Fruit fly (Drosophila melanogaster): ENCODE measurements around the gene meigo.
A peak's percentile ranks its signal among the peaks of the same experiment; 100 is the strongest.

meigo gene

dm6 chr3R:21151090-21151870 lies 13.2 kb downstream of the meigo start:
- TF ChIP-seq tj (GFP tag; optimal IDR thresholded peaks at IDR 0.05) (peak; percentile 27), ovo (GFP tag; optimal IDR thresholded peaks at IDR 0.05) (no peak), pad (GFP tag; optimal IDR thresholded peaks at IDR 0.05) (no peak), CG5204 (GFP tag; optimal IDR thresholded peaks at IDR 0.05) (peak; percentile 55), CG12768 (GFP tag; optimal IDR thresholded peaks at IDR 0.05) (peak; percentile 21), bab1 (GFP tag; optimal IDR thresholded peaks at IDR 0.05) (no peak), CG1620 (GFP tag; optimal IDR thresholded peaks at IDR 0.05) (peak; percentile 3), cic (GFP tag; optimal IDR thresholded peaks at IDR 0.05) (no peak), Mnt (GFP tag; optimal IDR thresholded peaks at IDR 0.05) (peak; percentile 24), cnc (optimal IDR thresholded peaks at IDR 0.05) (no peak), Crg-1 (GFP tag; optimal IDR thresholded peaks at IDR 0.05) (no peak), toe (GFP tag; optimal IDR thresholded peaks at IDR 0.05) (no peak), CG33017 (tag; optimal IDR thresholded peaks at IDR 0.05) (peak; percentile 55), CG7045 (GFP tag; optimal IDR thresholded peaks at IDR 0.05) (peak; percentile 9), Hr96 (GFP tag; optimal IDR thresholded peaks at IDR 0.05) (no peak), Clk (GFP tag; optimal IDR thresholded peaks at IDR 0.05) (no peak), CG11617 (GFP tag; optimal IDR thresholded peaks at IDR 0.05) (peak; percentile 66), CG14711 (tag; optimal IDR thresholded peaks at IDR 0.05) (no peak), CG7101 (tag; optimal IDR thresholded peaks at IDR 0.05) (peak; percentile 65), kay (GFP tag; ENCODE audit: borderline replicate concordance) (no peak)

DNA sequence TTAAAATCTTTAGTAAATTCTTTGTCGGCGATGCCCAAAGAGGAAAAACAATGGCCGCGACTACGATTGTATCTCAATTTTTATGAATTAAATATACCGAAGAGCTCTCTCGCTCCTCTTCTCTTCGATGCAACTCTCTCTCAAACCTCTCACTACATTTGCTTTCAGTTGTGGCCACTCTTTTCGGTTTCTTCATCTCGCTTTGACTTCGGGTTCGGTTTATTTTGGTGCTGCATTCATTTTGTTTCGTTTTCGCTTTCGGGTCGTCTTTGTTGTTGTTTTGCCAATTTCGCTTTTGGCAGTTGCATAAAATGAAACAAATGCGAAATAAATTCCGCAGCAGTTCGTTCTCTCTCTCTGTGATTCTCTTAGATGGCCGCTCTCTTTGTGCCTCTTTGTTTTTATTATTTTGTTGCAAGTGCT lies 14.8 kb downstream of the meigo start:
- TF ChIP-seq CG12768 (GFP tag; optimal IDR thresholded peaks at IDR 0.05), result peak; percentile 51
- TF ChIP-seq CG5204 (GFP tag; optimal IDR thresholded peaks at IDR 0.05), result no peak
- peak; percentile 65 for TF ChIP-seq CG11617 (GFP tag; optimal IDR thresholded peaks at IDR 0.05)
- peak; percentile 35 for TF ChIP-seq kay (GFP tag; ENCODE audit: borderline replicate concordance)
- TF ChIP-seq tj (GFP tag; optimal IDR thresholded peaks at IDR 0.05), result peak; percentile 52
- TF ChIP-seq CG7045 (GFP tag; optimal IDR thresholded peaks at IDR 0.05), result peak; percentile 48
- peak; percentile 23 for TF ChIP-seq CG7101 (tag; optimal IDR thresholded peaks at IDR 0.05)
- peak; percentile 38 for TF ChIP-seq bab1 (GFP tag; optimal IDR thresholded peaks at IDR 0.05)
- TF ChIP-seq CG1620 (GFP tag; optimal IDR thresholded peaks at IDR 0.05), result no peak
- peak; percentile 61 for TF ChIP-seq CG33017 (tag; optimal IDR thresholded peaks at IDR 0.05)

DNA sequence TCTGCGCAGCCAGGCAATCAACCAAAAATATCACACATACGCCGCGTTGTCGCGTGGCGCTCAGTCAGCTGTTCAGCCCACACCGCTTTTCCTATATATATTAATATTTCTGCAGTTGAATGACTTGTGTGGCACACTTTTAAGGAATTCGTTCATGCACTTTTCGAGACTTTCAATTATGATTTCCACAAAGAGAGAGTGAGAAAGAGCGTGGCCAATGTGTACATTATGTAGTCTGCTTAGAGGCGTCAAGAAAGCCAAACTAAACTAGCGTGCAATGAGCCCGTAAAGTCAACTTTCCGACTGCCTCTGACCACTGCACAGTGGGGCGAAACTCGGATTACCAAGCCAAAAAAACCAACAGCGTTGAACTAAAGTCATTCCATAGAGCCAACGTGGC lies 16.1 kb downstream of the meigo start:
- TF ChIP-seq ovo (GFP tag; optimal IDR thresholded peaks at IDR 0.05) (no peak), CG12768 (GFP tag; optimal IDR thresholded peaks at IDR 0.05) (no peak), toe (GFP tag; optimal IDR thresholded peaks at IDR 0.05) (no peak), cic (GFP tag; optimal IDR thresholded peaks at IDR 0.05) (no peak), CG33017 (tag; optimal IDR thresholded peaks at IDR 0.05) (no peak), CG14711 (tag; optimal IDR thresholded peaks at IDR 0.05) (no peak), tj (GFP tag; optimal IDR thresholded peaks at IDR 0.05) (no peak), Clk (GFP tag; optimal IDR thresholded peaks at IDR 0.05) (no peak), Crg-1 (GFP tag; optimal IDR thresholded peaks at IDR 0.05) (no peak), pad (GFP tag; optimal IDR thresholded peaks at IDR 0.05) (no peak), CG7045 (GFP tag; optimal IDR thresholded peaks at IDR 0.05) (no peak), Hr96 (GFP tag; optimal IDR thresholded peaks at IDR 0.05) (no peak), CG1620 (GFP tag; optimal IDR thresholded peaks at IDR 0.05) (no peak), bab1 (GFP tag; optimal IDR thresholded peaks at IDR 0.05) (no peak), CG11617 (GFP tag; optimal IDR thresholded peaks at IDR 0.05) (no peak)

DNA sequence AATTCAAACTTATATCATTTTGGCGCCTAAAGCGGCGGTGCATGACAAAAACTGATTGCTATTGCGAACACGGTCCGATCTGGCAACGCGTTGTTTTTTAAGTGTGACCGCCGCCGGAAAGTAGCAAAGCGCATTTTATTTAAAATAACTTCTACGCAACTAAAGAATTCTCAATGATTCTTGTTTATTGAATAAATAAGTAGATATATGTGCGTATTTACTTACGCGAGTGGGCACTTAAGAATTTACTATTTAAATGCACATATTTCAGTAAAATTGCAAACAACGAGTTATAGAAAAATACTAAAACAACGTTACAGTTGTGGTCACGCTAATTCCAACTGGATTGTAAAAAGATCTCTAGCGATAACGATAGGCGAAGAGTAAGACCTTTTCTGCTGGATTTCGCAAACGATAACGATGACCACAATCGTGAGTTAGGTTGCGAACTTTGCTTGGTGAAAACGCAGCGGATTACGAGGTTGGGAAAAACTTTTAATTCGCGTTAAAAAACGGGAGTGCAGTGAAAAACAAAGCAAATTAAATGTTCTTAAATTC lies 17.9 kb downstream of the meigo start:
- TF ChIP-seq CG11617 (GFP tag; optimal IDR thresholded peaks at IDR 0.05) (no peak), CG12768 (GFP tag; optimal IDR thresholded peaks at IDR 0.05) (no peak), bab1 (GFP tag; optimal IDR thresholded peaks at IDR 0.05) (peak; percentile 29), Hr96 (GFP tag; optimal IDR thresholded peaks at IDR 0.05) (no peak), Crg-1 (GFP tag; optimal IDR thresholded peaks at IDR 0.05) (no peak), CG1620 (GFP tag; optimal IDR thresholded peaks at IDR 0.05) (peak; percentile 9), toe (GFP tag; optimal IDR thresholded peaks at IDR 0.05) (peak; percentile 8), Mnt (GFP tag; optimal IDR thresholded peaks at IDR 0.05) (no peak), ovo (GFP tag; optimal IDR thresholded peaks at IDR 0.05) (no peak), cic (GFP tag; optimal IDR thresholded peaks at IDR 0.05) (no peak), tj (GFP tag; optimal IDR thresholded peaks at IDR 0.05) (peak; percentile 13), CG14711 (tag; optimal IDR thresholded peaks at IDR 0.05) (peak; percentile 13), CG33017 (tag; optimal IDR thresholded peaks at IDR 0.05) (no peak), CG7045 (GFP tag; optimal IDR thresholded peaks at IDR 0.05) (no peak), CG5204 (GFP tag; optimal IDR thresholded peaks at IDR 0.05) (peak; percentile 27), Clk (GFP tag; optimal IDR thresholded peaks at IDR 0.05) (no peak), cnc (optimal IDR thresholded peaks at IDR 0.05) (no peak), CG7101 (tag; optimal IDR thresholded peaks at IDR 0.05) (peak; percentile 12), pad (GFP tag; optimal IDR thresholded peaks at IDR 0.05) (no peak)

DNA sequence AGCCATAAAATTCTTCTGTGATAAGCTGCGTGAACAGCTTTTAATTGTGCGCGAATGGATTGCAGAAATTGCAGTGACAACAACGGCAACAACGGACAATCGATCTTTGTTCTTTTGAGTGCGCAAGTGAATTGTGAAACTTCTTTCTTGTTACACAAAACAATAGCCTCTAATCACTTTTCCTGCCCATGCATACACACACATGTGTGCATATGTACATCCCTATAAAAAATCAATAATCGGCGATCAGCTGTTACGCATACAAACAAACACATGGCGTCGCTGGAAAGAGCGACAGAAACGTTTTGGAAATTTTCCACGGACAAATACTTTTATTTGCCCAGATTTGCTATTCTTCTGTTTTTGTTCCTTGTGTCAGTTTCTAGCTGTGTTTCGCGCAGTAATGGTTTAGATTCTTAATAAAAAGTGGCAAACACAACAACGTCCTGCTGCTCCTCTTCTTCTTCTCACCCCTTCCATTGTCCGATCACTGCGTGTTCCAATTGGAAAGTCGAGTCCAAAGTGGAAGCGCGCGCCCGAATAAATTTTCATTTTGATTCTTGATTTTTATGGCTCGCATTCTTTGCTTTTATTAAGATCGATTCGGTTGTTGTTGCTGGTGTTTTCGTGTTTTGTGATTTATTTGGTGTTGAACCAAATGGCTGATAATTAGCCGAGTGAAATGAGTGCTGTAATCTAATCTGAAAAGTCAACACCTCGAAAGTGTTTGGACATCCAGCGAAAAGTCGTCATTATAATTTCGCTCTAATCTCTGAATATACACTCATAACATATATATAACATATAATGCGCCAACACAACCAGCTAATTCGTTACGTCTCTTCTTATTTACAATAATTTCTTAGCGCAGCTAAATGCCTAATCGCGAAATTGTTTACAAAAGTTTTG lies 18.8 kb downstream of the meigo start:
- TF ChIP-seq cic (GFP tag; optimal IDR thresholded peaks at IDR 0.05), result peak; percentile 94
- TF ChIP-seq CG7045 (GFP tag; optimal IDR thresholded peaks at IDR 0.05), result peak; percentile 69
- peak; percentile 19 for TF ChIP-seq tj (GFP tag; optimal IDR thresholded peaks at IDR 0.05)
- TF ChIP-seq Hr96 (GFP tag; optimal IDR thresholded peaks at IDR 0.05), result no peak
- TF ChIP-seq CG14711 (tag; optimal IDR thresholded peaks at IDR 0.05), result peak; percentile 0
- TF ChIP-seq CG5204 (GFP tag; optimal IDR thresholded peaks at IDR 0.05), result no peak
- peak; percentile 2 for TF ChIP-seq Crg-1 (GFP tag; optimal IDR thresholded peaks at IDR 0.05)
- TF ChIP-seq CG1620 (GFP tag; optimal IDR thresholded peaks at IDR 0.05), result no peak
- peak; percentile 60 for TF ChIP-seq CG7101 (tag; optimal IDR thresholded peaks at IDR 0.05)
- peak; percentile 33 for TF ChIP-seq CG12768 (GFP tag; optimal IDR thresholded peaks at IDR 0.05)
- TF ChIP-seq CG11617 (GFP tag; optimal IDR thresholded peaks at IDR 0.05), result peak; percentile 28
- TF ChIP-seq ovo (GFP tag; optimal IDR thresholded peaks at IDR 0.05), result peak; percentile 29
- TF ChIP-seq toe (GFP tag; optimal IDR thresholded peaks at IDR 0.05), result peak; percentile 60
- peak; percentile 26 for TF ChIP-seq pad (GFP tag; optimal IDR thresholded peaks at IDR 0.05)
- TF ChIP-seq cnc (optimal IDR thresholded peaks at IDR 0.05), result no peak
- peak; percentile 71 for TF ChIP-seq kay (GFP tag; ENCODE audit: borderline replicate concordance)
- peak; percentile 71 for TF ChIP-seq CG33017 (tag; optimal IDR thresholded peaks at IDR 0.05)
- peak; percentile 33 for TF ChIP-seq bab1 (GFP tag; optimal IDR thresholded peaks at IDR 0.05)
- peak; percentile 50 for TF ChIP-seq Clk (GFP tag; optimal IDR thresholded peaks at IDR 0.05)
- TF ChIP-seq Mnt (GFP tag; optimal IDR thresholded peaks at IDR 0.05), result peak; percentile 45
